Fruit fly (Drosophila melanogaster) whole organism, adult: ENCODE measurements around the gene CG3823.

Source experiments
- CG11617 ChIP-seq: fragments of 200-800 bp; sonication (Bioruptor generic); optimal IDR thresholded peaks from 2 replicates; lab custom pipeline; 2017; ENCODE audit warnings: mild to moderate bottlenecking, missing biosample characterization, missing genetic modification reagents, missing genetic modification characterization
- CG12768 ChIP-seq: fragments of 200-800 bp; sonication (Bioruptor generic); optimal IDR thresholded peaks from 2 replicates; lab custom pipeline; 2017; ENCODE audit warnings: missing biosample characterization, missing genetic modification characterization, mild to moderate bottlenecking, moderate library complexity, missing genetic modification reagents
- CG14711 ChIP-seq: fragments of 200-800 bp; sonication (Bioruptor generic); optimal IDR thresholded peaks from 2 replicates; lab custom pipeline; 2018; ENCODE audit warnings: missing biosample characterization, mild to moderate bottlenecking, missing genetic modification characterization, moderate library complexity
- CG1620 ChIP-seq: fragments of 200-800 bp; sonication (Bioruptor generic); optimal IDR thresholded peaks from 2 replicates; lab custom pipeline; 2016; ENCODE audit warnings: missing biosample characterization, missing genetic modification characterization
- CG33017 ChIP-seq: fragments of 200-800 bp; sonication (Bioruptor generic); optimal IDR thresholded peaks from 2 replicates; lab custom pipeline; 2018; ENCODE audit warnings: missing biosample characterization, mild to moderate bottlenecking, missing genetic modification characterization, moderate library complexity
- CG5204 ChIP-seq: fragments of 200-800 bp; sonication (Bioruptor generic); optimal IDR thresholded peaks from 2 replicates; lab custom pipeline; 2016; ENCODE audit warnings: missing biosample characterization, missing genetic modification characterization
- CG7045 ChIP-seq: fragments of 200-800 bp; sonication (Bioruptor generic); optimal IDR thresholded peaks from 2 replicates; lab custom pipeline; 2017; ENCODE audit warnings: missing biosample characterization, mild to moderate bottlenecking, missing genetic modification characterization
- CG7101 ChIP-seq: fragments of 200-800 bp; sonication (Bioruptor generic); optimal IDR thresholded peaks from 2 replicates; lab custom pipeline; 2018; ENCODE audit warnings: missing biosample characterization, mild to moderate bottlenecking, missing genetic modification characterization, moderate library complexity
- Clk ChIP-seq: fragments of 200-800 bp; sonication (Bioruptor generic); optimal IDR thresholded peaks from 2 replicates; lab custom pipeline; 2017; ENCODE audit warnings: missing biosample characterization, missing genetic modification characterization
- Crg-1 ChIP-seq: fragments of 200-800 bp; sonication (Bioruptor generic); optimal IDR thresholded peaks from 2 replicates; lab custom pipeline; 2016; ENCODE audit warnings: missing biosample characterization, missing genetic modification characterization
- Hr96 ChIP-seq: fragments of 200-800 bp; sonication (Bioruptor generic); optimal IDR thresholded peaks from 2 replicates; lab custom pipeline; 2016; ENCODE audit warnings: missing biosample characterization, missing genetic modification characterization
- Mnt ChIP-seq: fragments of 200-800 bp; sonication (Bioruptor generic); optimal IDR thresholded peaks from 2 replicates; lab custom pipeline; 2016; ENCODE audit warnings: missing biosample characterization, mild to moderate bottlenecking, missing genetic modification characterization
- bab1 ChIP-seq: fragments of 200-800 bp; sonication (Bioruptor generic); optimal IDR thresholded peaks from 3 replicates; lab custom pipeline; 2019; ENCODE audit warnings: missing biosample characterization, mild to moderate bottlenecking, missing genetic modification characterization, moderate library complexity
- cic ChIP-seq: fragments of 200-800 bp; sonication (Bioruptor generic); optimal IDR thresholded peaks from 2 replicates; lab custom pipeline; 2017; ENCODE audit warnings: missing biosample characterization, mild to moderate bottlenecking, missing genetic modification characterization, moderate library complexity
- cnc ChIP-seq, 2 experiments: fragments of >200 bp; optimal IDR thresholded peaks; 2 replicates each; lab custom pipeline; 2017
- kay ChIP-seq: fragments of 200-800 bp; sonication (Bioruptor generic); peaks from one replicate; lab custom pipeline; 2016; ENCODE audit warnings: missing biosample characterization, missing genetic modification characterization, borderline replicate concordance
- ovo ChIP-seq: fragments of 200-800 bp; sonication (Bioruptor generic); optimal IDR thresholded peaks from 2 replicates; lab custom pipeline; 2016; ENCODE audit warnings: missing biosample characterization, missing genetic modification characterization
- pad ChIP-seq: fragments of 200-800 bp; sonication (Bioruptor generic); optimal IDR thresholded peaks from 3 replicates; lab custom pipeline; 2017; ENCODE audit warnings: missing biosample characterization, missing genetic modification characterization, mild to moderate bottlenecking, moderate library complexity, missing genetic modification reagents
- tj ChIP-seq: fragments of 200-800 bp; sonication (Bioruptor generic); optimal IDR thresholded peaks from 3 replicates; lab custom pipeline; 2017; ENCODE audit warnings: missing biosample characterization, mild to moderate bottlenecking, missing genetic modification characterization, moderate library complexity
- toe ChIP-seq: fragments of 200-800 bp; sonication (Bioruptor generic); optimal IDR thresholded peaks from 2 replicates; lab custom pipeline; 2016; ENCODE audit warnings: missing biosample characterization, missing genetic modification characterization

The CG3823 gene

dm6 chrX:6303675-6304074, at the start of gene CG3823:
Gene CG3823 (plus strand): TSS chrX:6303975.
- TF ChIP-seq tj (GFP tag; lab: Kevin White, UChicago) (peak; percentile 65), bab1 (GFP tag; lab: Kevin White, UChicago) (no peak), ovo (GFP tag; lab: Kevin White, UChicago) (no peak)

- TF ChIP-seq bab1 (GFP tag; lab: Kevin White, UChicago) (no peak), CG7045 (GFP tag; lab: Kevin White, UChicago) (no peak), CG1620 (GFP tag; lab: Kevin White, UChicago) (no peak), Crg-1 (GFP tag; lab: Kevin White, UChicago) (no peak), CG14711 (tag; lab: Kevin White, UChicago) (no peak), CG11617 (GFP tag; lab: Kevin White, UChicago) (no peak), Hr96 (GFP tag; lab: Kevin White, UChicago) (no peak), ovo (GFP tag; lab: Kevin White, UChicago) (no peak), CG12768 (GFP tag; lab: Kevin White, UChicago) (no peak)
These were observed 49.0 kb upstream of the CG3823 start for dm6 chrX:6254617-6255349.

dm6 chrX:6255414-6255915, 48.3 kb upstream of the CG3823 start, which contains the start of the genes Rbcn-3A and Spx:
Gene Rbcn-3A (minus strand): TSS chrX:6255487.
Gene Spx (plus strand): TSS chrX:6255822.
- TF ChIP-seq CG14711 (tag; lab: Kevin White, UChicago) (peak; percentile 85), kay (no peak), CG12768 (GFP tag; lab: Kevin White, UChicago) (no peak), Mnt (GFP tag; lab: Kevin White, UChicago) (peak; percentile 67), Hr96 (GFP tag; lab: Kevin White, UChicago) (no peak), toe (no peak), cnc (optimal IDR thresholded peaks at IDR 0.05; lab: Kevin White, UChicago) (no peak), ovo (GFP tag; lab: Kevin White, UChicago) (peak; percentile 44), tj (GFP tag; lab: Kevin White, UChicago) (peak; percentile 47), bab1 (GFP tag; lab: Kevin White, UChicago) (peak; percentile 49), CG1620 (GFP tag; lab: Kevin White, UChicago) (no peak), CG5204 (GFP tag; lab: Kevin White, UChicago) (no peak), CG7101 (peak; percentile 73), Crg-1 (GFP tag; lab: Kevin White, UChicago) (peak; percentile 27), Clk (no peak), cic (GFP tag; lab: Kevin White, UChicago) (no peak), CG33017 (tag; lab: Kevin White, UChicago) (no peak), pad (peak; percentile 31), CG7045 (GFP tag; lab: Kevin White, UChicago) (no peak), CG11617 (GFP tag; lab: Kevin White, UChicago) (peak; percentile 64)

dm6 chrX:6259696-6260095, 44.1 kb upstream of the CG3823 start:
- no peak for TF ChIP-seq tj (GFP tag; lab: Kevin White, UChicago)
- no peak for TF ChIP-seq Crg-1 (GFP tag; lab: Kevin White, UChicago)
- no peak for TF ChIP-seq CG7101
- no peak for TF ChIP-seq cic (GFP tag; lab: Kevin White, UChicago)
- TF ChIP-seq CG7045 (GFP tag; lab: Kevin White, UChicago), result no peak
- no peak for TF ChIP-seq CG1620 (GFP tag; lab: Kevin White, UChicago)
- TF ChIP-seq Mnt (GFP tag; lab: Kevin White, UChicago), result no peak
- no peak for TF ChIP-seq pad
- TF ChIP-seq CG11617 (GFP tag; lab: Kevin White, UChicago), result no peak
- TF ChIP-seq ovo (GFP tag; lab: Kevin White, UChicago), result no peak
- no peak for TF ChIP-seq Clk
- no peak for TF ChIP-seq kay
- no peak for TF ChIP-seq CG14711 (tag; lab: Kevin White, UChicago)
- TF ChIP-seq CG5204 (GFP tag; lab: Kevin White, UChicago), result no peak
- TF ChIP-seq cnc (optimal IDR thresholded peaks at IDR 0.05; lab: Kevin White, UChicago), result no peak
- TF ChIP-seq toe, result no peak
- no peak for TF ChIP-seq Hr96 (GFP tag; lab: Kevin White, UChicago)

dm6 chrX:6260900-6261299, 42.9 kb upstream of the CG3823 start, which contains the start of gene Josd:
Gene Josd (plus strand): TSS chrX:6261169.
- TF ChIP-seq CG7101 (no peak), Mnt (GFP tag; lab: Kevin White, UChicago) (peak; percentile 24), CG5204 (GFP tag; lab: Kevin White, UChicago) (no peak), pad (no peak), Hr96 (GFP tag; lab: Kevin White, UChicago) (no peak), CG14711 (tag; lab: Kevin White, UChicago) (no peak), cic (GFP tag; lab: Kevin White, UChicago) (no peak), toe (peak; percentile 16), CG11617 (GFP tag; lab: Kevin White, UChicago) (no peak), CG12768 (GFP tag; lab: Kevin White, UChicago) (no peak), CG1620 (GFP tag; lab: Kevin White, UChicago) (peak; percentile 7), bab1 (GFP tag; lab: Kevin White, UChicago) (peak; percentile 48)

dm6 chrX:6263614-6264130, 40.1 kb upstream of the CG3823 start:
- TF ChIP-seq CG7101 (no peak), bab1 (GFP tag; lab: Kevin White, UChicago) (peak; percentile 12)
